Worm (Caenorhabditis elegans) whole organism, L2 larva: ENCODE data around the gene C53D6.10.

ENCODE experiments used
- C34F6.9 ChIP-seq: fragments of 150-350 bp; optimal IDR thresholded peaks from 2 replicates; lab custom pipeline; 2014; ENCODE audit warnings: missing biosample characterization, missing genetic modification characterization
- F13H6.1 ChIP-seq: sonication (generic microtip); optimal IDR thresholded peaks from 2 replicates; lab custom pipeline; 2016; ENCODE audit warnings: missing genetic modification characterization, missing compliant biosample characterization
- Y55F3AM.14 ChIP-seq: fragments of 200-800 bp; sonication (Bioruptor generic); optimal IDR thresholded peaks from 2 replicates; lab custom pipeline; 2018; ENCODE audit warnings: mild to moderate bottlenecking, missing genetic modification characterization, missing compliant biosample characterization
- ZK546.5 ChIP-seq: sonication (generic microtip); optimal IDR thresholded peaks from 2 replicates; lab custom pipeline; 2017; ENCODE audit warnings: missing biosample characterization, missing genetic modification characterization
- alr-1 ChIP-seq: fragments of 150-350 bp; optimal IDR thresholded peaks from 2 replicates; lab custom pipeline; 2014; ENCODE audit warnings: missing biosample characterization, missing genetic modification characterization
- aly-2 ChIP-seq: fragments of 150-350 bp; optimal IDR thresholded peaks from 2 replicates; lab custom pipeline; 2014; ENCODE audit warnings: missing biosample characterization, missing genetic modification characterization
- ama-1 ChIP-seq: fragments of 150-350 bp; optimal IDR thresholded peaks from 2 replicates; lab custom pipeline; 2018; ENCODE audit warnings: inconsistent platforms
- blmp-1 ChIP-seq: sonication (generic microtip); optimal IDR thresholded peaks from 2 replicates; lab custom pipeline; 2017; ENCODE audit warnings: missing genetic modification characterization, mild to moderate bottlenecking, missing compliant biosample characterization, antibody characterized with exemption, moderate library complexity; ENCODE audit not compliant: insufficient read depth
- ceh-16 ChIP-seq: fragments of 150-350 bp; optimal IDR thresholded peaks from 2 replicates; lab custom pipeline; 2014; ENCODE audit warnings: missing biosample characterization, missing genetic modification characterization
- ceh-82 ChIP-seq: fragments of 150-350 bp; optimal IDR thresholded peaks from 2 replicates; lab custom pipeline; 2014; ENCODE audit warnings: missing biosample characterization, missing genetic modification characterization
- crh-2 ChIP-seq: sonication (generic microtip); optimal IDR thresholded peaks from 2 replicates; lab custom pipeline; 2017; ENCODE audit warnings: missing biosample characterization, missing genetic modification characterization
- dmd-4 ChIP-seq: sonication (generic microtip); optimal IDR thresholded peaks from 2 replicates; lab custom pipeline; 2017; ENCODE audit warnings: missing biosample characterization, missing genetic modification characterization
- egl-27 ChIP-seq: sonication (generic microtip); optimal IDR thresholded peaks from 3 replicates; lab custom pipeline; 2017; ENCODE audit warnings: missing biosample characterization, missing genetic modification reagents, missing genetic modification characterization
- elt-1 ChIP-seq: fragments of 150-350 bp; optimal IDR thresholded peaks from 2 replicates; lab custom pipeline; 2014; ENCODE audit warnings: missing biosample characterization, missing genetic modification characterization
- elt-3 ChIP-seq: sonication (generic microtip); optimal IDR thresholded peaks from 2 replicates; lab custom pipeline; 2017; ENCODE audit warnings: missing biosample characterization, missing genetic modification characterization
- fos-1 ChIP-seq: fragments of 150-350 bp; optimal IDR thresholded peaks from 2 replicates; lab custom pipeline; 2014; ENCODE audit warnings: missing biosample characterization, missing genetic modification characterization
- gmeb-1 ChIP-seq: fragments of 150-350 bp; optimal IDR thresholded peaks from 2 replicates; lab custom pipeline; 2014; ENCODE audit warnings: missing biosample characterization, missing genetic modification characterization
- lin-11 ChIP-seq: fragments of 150-350 bp; sonication (generic microtip); optimal IDR thresholded peaks from 2 replicates; lab custom pipeline; 2014; ENCODE audit warnings: missing biosample characterization, missing genetic modification characterization, inconsistent platforms, mixed read lengths
- lsy-2 ChIP-seq, 2 experiments: fragments of 150-350 bp in 1 of 2; sonication (generic microtip) in 1 of 2; optimal IDR thresholded peaks; 2 replicates each; lab custom pipeline; 2014 to 2017; ENCODE audit warnings: missing biosample characterization in 2 of 2, missing genetic modification characterization in 2 of 2
- mbf-1 ChIP-seq: sonication (generic microtip); optimal IDR thresholded peaks from 2 replicates; lab custom pipeline; 2017; ENCODE audit warnings: missing biosample characterization, missing genetic modification characterization
- mdl-1 ChIP-seq, 2 experiments: fragments of 150-350 bp in 1 of 2; sonication (generic microtip) in 1 of 2; optimal IDR thresholded peaks; 2 replicates each; lab custom pipeline; 2017; ENCODE audit warnings: missing biosample characterization in 2 of 2, missing genetic modification characterization in 2 of 2
- nhr-10 ChIP-seq: sonication (generic microtip); optimal IDR thresholded peaks from 2 replicates; lab custom pipeline; 2017; ENCODE audit warnings: missing biosample characterization, missing genetic modification characterization
- nhr-11 ChIP-seq: fragments of 150-350 bp; optimal IDR thresholded peaks from 2 replicates; lab custom pipeline; 2014; ENCODE audit warnings: missing biosample characterization, missing genetic modification characterization
- nhr-12 ChIP-seq: fragments of 150-350 bp; optimal IDR thresholded peaks from 2 replicates; lab custom pipeline; 2014; ENCODE audit warnings: missing biosample characterization, missing genetic modification characterization
- nhr-129 ChIP-seq: fragments of 150-350 bp; optimal IDR thresholded peaks from 2 replicates; lab custom pipeline; 2014; ENCODE audit warnings: missing biosample characterization, missing genetic modification characterization
- nhr-21 ChIP-seq: fragments of 150-350 bp; optimal IDR thresholded peaks from 2 replicates; lab custom pipeline; 2014; ENCODE audit warnings: missing biosample characterization, missing genetic modification characterization
- nhr-237 ChIP-seq: fragments of 150-350 bp; optimal IDR thresholded peaks from 2 replicates; lab custom pipeline; 2014; ENCODE audit warnings: missing biosample characterization, missing genetic modification characterization
- nhr-25 ChIP-seq: fragments of 150-350 bp; sonication (generic microtip); optimal IDR thresholded peaks from 3 replicates; lab custom pipeline; 2014; ENCODE audit warnings: missing biosample characterization, missing genetic modification characterization
- sem-4 ChIP-seq: fragments of 150-350 bp; optimal IDR thresholded peaks from 2 replicates; lab custom pipeline; 2014; ENCODE audit warnings: missing biosample characterization, missing genetic modification reagents, missing genetic modification characterization
- skn-1 ChIP-seq: sonication (generic microtip); optimal IDR thresholded peaks from 2 replicates; lab custom pipeline; 2017; ENCODE audit warnings: missing biosample characterization, missing genetic modification characterization
- sma-3 ChIP-seq: sonication (generic microtip); optimal IDR thresholded peaks from 2 replicates; lab custom pipeline; 2016; ENCODE audit warnings: missing genetic modification reagents, missing genetic modification characterization, missing compliant biosample characterization
- sma-9 ChIP-seq, 2 experiments: fragments of 150-350 bp in 1 of 2; sonication (generic microtip) in 1 of 2; optimal IDR thresholded peaks; 2 replicates each; lab custom pipeline; 2014 to 2016; ENCODE audit warnings: missing genetic modification characterization in 2 of 2, mild to moderate bottlenecking in 1 of 2, missing biosample characterization in 1 of 2, missing compliant biosample characterization in 1 of 2, missing genetic modification reagents in 1 of 2, moderate library complexity in 1 of 2
- unc-39 ChIP-seq: fragments of 150-350 bp; optimal IDR thresholded peaks from 2 replicates; lab custom pipeline; 2014; ENCODE audit warnings: missing biosample characterization, missing genetic modification characterization
- unc-62 ChIP-seq: fragments of 150-350 bp; optimal IDR thresholded peaks from 2 replicates; lab custom pipeline; 2014; ENCODE audit warnings: missing biosample characterization, missing genetic modification reagents, missing genetic modification characterization
- zag-1 ChIP-seq: fragments of 150-350 bp; optimal IDR thresholded peaks from 2 replicates; lab custom pipeline; 2014; ENCODE audit warnings: missing biosample characterization, missing genetic modification characterization
- ztf-11 ChIP-seq: sonication (generic microtip); optimal IDR thresholded peaks from 2 replicates; lab custom pipeline; 2017; ENCODE audit warnings: missing biosample characterization, missing genetic modification characterization

Gene C53D6.10

ce11 chrIV:9032550-9032949 lies 1.7 kb downstream of the C53D6.10 start, which contains the start of gene C53D6.6:
TSS of gene C53D6.6 (minus strand) at chrIV:9032667.
- TF ChIP-seq nhr-21 (no peak), ceh-16 (tag; lab: Kevin White, UChicago) (no peak), mbf-1 (tag; lab: Kevin White, UChicago) (no peak), F13H6.1 (tag; lab: Kevin White, UChicago) (no peak), unc-39 (tag; lab: Kevin White, UChicago) (no peak), fos-1 (peak; percentile 45), C34F6.9 (tag; lab: Kevin White, UChicago) (peak; percentile 43), nhr-129 (tag; lab: Kevin White, UChicago) (peak; percentile 66), nhr-25 (tag; lab: Kevin White, UChicago) (no peak), nhr-237 (no peak)
- TF ChIP-seq, all 48 proteins: peak for 3

ce11 chrIV:9021245-9021779 lies 12.9 kb downstream of the C53D6.10 start:
- TF ChIP-seq nhr-129 (tag; lab: Kevin White, UChicago): no peak
- no peak for TF ChIP-seq lin-11 (tag; lab: Kevin White, UChicago)
- no peak for TF ChIP-seq zag-1
- TF ChIP-seq gmeb-1 (tag; lab: Kevin White, UChicago): no peak
- TF ChIP-seq C34F6.9 (tag; lab: Kevin White, UChicago): peak; percentile 34
- no peak for TF ChIP-seq skn-1 (tag; lab: Kevin White, UChicago)
- no peak for TF ChIP-seq elt-3 (tag; lab: Kevin White, UChicago)
- no peak for TF ChIP-seq mdl-1 (tag; optimal IDR thresholded peaks at IDR 0.05; lab: Kevin White, UChicago)
- TF ChIP-seq lsy-2 (tag; optimal IDR thresholded peaks at IDR 0.05; lab: Kevin White, UChicago): no peak
- TF ChIP-seq, all 48 proteins: peak for 1

DNA sequence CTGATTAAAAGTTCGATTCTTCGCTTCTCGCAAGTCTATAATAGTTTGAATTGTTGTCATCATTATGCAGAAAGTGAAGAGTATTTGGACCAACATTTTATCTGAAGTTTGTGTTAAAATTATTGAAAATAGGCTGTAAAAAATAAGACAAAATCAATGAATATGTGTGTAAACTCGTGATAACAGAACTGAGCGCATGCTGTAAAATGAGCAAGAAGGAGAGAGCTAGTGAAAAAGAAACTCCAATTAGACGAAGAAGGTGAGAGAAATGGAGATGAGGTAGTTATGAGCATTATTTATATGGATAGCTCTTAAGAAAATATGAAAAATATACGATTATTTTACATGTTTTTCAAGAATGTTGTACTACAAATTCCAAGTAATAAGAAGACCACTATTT lies 13.4 kb downstream of the C53D6.10 start, which contains the start of gene C53D6.4:
TSS of gene C53D6.4 (minus strand) at position 101 of the 400 bp plus-strand sequence.
- TF ChIP-seq zag-1: no peak
- no peak for TF ChIP-seq elt-3 (tag; lab: Kevin White, UChicago)
- TF ChIP-seq skn-1 (tag; lab: Kevin White, UChicago): no peak
- no peak for TF ChIP-seq dmd-4
- TF ChIP-seq nhr-129 (tag; lab: Kevin White, UChicago): no peak
- TF ChIP-seq ZK546.5 (tag; lab: Kevin White, UChicago): no peak
- TF ChIP-seq ceh-82 (tag; lab: Kevin White, UChicago): no peak
- no peak for TF ChIP-seq sma-9 (GFP tag; optimal IDR thresholded peaks at IDR 0.05; lab: Kevin White, UChicago)
- TF ChIP-seq sma-9 (tag; optimal IDR thresholded peaks at IDR 0.05; lab: Kevin White, UChicago): no peak
- TF ChIP-seq aly-2: no peak
- no peak for TF ChIP-seq sem-4 (tag; lab: Kevin White, UChicago)

DNA sequence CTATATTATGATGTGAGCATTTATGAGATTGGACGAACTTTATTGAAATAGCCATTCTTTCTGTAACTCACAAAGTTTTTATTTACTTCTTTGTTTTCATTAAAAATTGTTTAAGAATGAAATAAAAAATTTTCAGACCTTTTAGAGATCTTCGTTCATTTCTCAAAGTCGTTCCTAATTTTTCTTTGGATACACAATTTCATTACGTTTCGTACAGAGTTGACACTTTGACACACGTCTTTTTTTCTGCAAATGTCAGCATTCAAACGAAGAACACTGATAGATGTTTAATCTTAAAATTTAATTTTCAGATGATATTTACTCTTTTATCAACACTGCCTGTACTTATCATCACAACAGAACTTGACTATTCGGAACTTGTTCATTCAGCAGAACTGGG lies 17.8 kb downstream of the C53D6.10 start, which contains the start of gene acc-2:
TSS of gene acc-2 (plus strand) at position 301 of the 400 bp plus-strand sequence.
- TF ChIP-seq sma-3 (GFP tag; lab: Kevin White, UChicago) (no peak), elt-1 (tag; lab: Kevin White, UChicago) (no peak), crh-2 (tag; lab: Kevin White, UChicago) (no peak), aly-2 (no peak), dmd-4 (no peak), lsy-2 (tag; optimal IDR thresholded peaks at IDR 0.05; lab: Kevin White, UChicago) (no peak), ztf-11 (no peak), blmp-1 (no peak), alr-1 (tag; lab: Kevin White, UChicago) (no peak), nhr-12 (tag; lab: Kevin White, UChicago) (no peak), nhr-10 (no peak), nhr-11 (tag; lab: Kevin White, UChicago) (no peak), lin-11 (tag; lab: Kevin White, UChicago) (no peak), unc-39 (tag; lab: Kevin White, UChicago) (no peak), sem-4 (tag; lab: Kevin White, UChicago) (no peak), ama-1 (lab: Kevin White, UChicago) (no peak), unc-62 (no peak), skn-1 (tag; lab: Kevin White, UChicago) (no peak), F13H6.1 (tag; lab: Kevin White, UChicago) (no peak)

DNA sequence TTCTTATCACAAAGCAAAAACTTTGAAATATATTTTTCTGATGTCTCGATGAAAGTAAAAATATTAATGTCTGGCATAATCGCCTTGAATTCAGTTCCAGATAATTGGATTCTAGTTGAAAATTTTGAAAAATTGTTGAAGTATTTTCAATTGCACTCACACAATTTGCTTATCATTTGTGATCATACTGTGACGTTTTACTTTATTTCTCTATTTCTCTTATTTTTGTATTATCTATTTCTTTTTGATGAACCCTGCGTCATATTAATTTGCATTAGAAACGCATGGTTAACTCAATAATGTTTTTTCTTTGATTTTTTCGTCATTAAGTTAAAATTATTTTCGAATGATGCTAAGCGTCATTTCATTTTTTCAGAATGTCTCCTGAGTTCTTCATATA lies 24.0 kb downstream of the C53D6.10 start, which contains the start of gene C53D6.11:
TSS of gene C53D6.11 (plus strand) at position 328 of the 400 bp plus-strand sequence.
- TF ChIP-seq mdl-1 (tag; optimal IDR thresholded peaks at IDR 0.05; lab: Kevin White, UChicago) (no peak), crh-2 (tag; lab: Kevin White, UChicago) (peak; percentile 59), Y55F3AM.14 (GFP tag; lab: Kevin White, UChicago) (no peak), elt-3 (tag; lab: Kevin White, UChicago) (no peak), mbf-1 (tag; lab: Kevin White, UChicago) (no peak), fos-1 (peak; percentile 71), unc-62 (no peak), lsy-2 (tag; optimal IDR thresholded peaks at IDR 0.05; lab: Kevin White, UChicago) (no peak), ama-1 (lab: Kevin White, UChicago) (no peak), sma-9 (GFP tag; optimal IDR thresholded peaks at IDR 0.05; lab: Kevin White, UChicago) (no peak), sma-9 (tag; optimal IDR thresholded peaks at IDR 0.05; lab: Kevin White, UChicago) (no peak), C34F6.9 (tag; lab: Kevin White, UChicago) (no peak), sma-3 (GFP tag; lab: Kevin White, UChicago) (no peak), skn-1 (tag; lab: Kevin White, UChicago) (no peak), nhr-10 (no peak), egl-27 (no peak)
